Worm (Caenorhabditis elegans) whole organism, late embryonic: ENCODE results near the gene hum-6.

Experiments
- ceh-6 ChIP-seq: fragments of 200-800 bp; sonication (Bioruptor generic); optimal IDR thresholded peaks from 2 replicates; lab custom pipeline; 2018; ENCODE audit warnings: mild to moderate bottlenecking, missing genetic modification characterization, missing compliant biosample characterization
- elt-2 ChIP-seq: sonication (generic microtip); optimal IDR thresholded peaks from 2 replicates; lab custom pipeline; 2016; ENCODE audit warnings: missing genetic modification reagents, missing genetic modification characterization, missing compliant biosample characterization
- elt-4 ChIP-seq: sonication (generic microtip); optimal IDR thresholded peaks from 2 replicates; lab custom pipeline; 2016; ENCODE audit warnings: missing genetic modification characterization, missing compliant biosample characterization
- fkh-10 ChIP-seq: fragments of 150-350 bp; optimal IDR thresholded peaks from 2 replicates; lab custom pipeline; 2014; ENCODE audit warnings: missing biosample characterization, missing genetic modification reagents, missing genetic modification characterization
- hlh-15 ChIP-seq: sonication (generic microtip); optimal IDR thresholded peaks from 2 replicates; lab custom pipeline; 2016; ENCODE audit warnings: missing genetic modification characterization, missing compliant biosample characterization
- lim-6 ChIP-seq: sonication (generic microtip); optimal IDR thresholded peaks from 2 replicates; lab custom pipeline; 2016; ENCODE audit warnings: missing genetic modification characterization, missing compliant biosample characterization
- lin-11 ChIP-seq: fragments of 200-800 bp; sonication (Bioruptor generic); optimal IDR thresholded peaks from 2 replicates; lab custom pipeline; 2018; ENCODE audit warnings: mild to moderate bottlenecking, missing genetic modification characterization, missing compliant biosample characterization
- nhr-11 ChIP-seq: fragments of 150-350 bp; optimal IDR thresholded peaks from 2 replicates; lab custom pipeline; 2014; ENCODE audit warnings: missing biosample characterization, missing genetic modification characterization
- pha-4 ChIP-seq: fragments of 150-350 bp; optimal IDR thresholded peaks from 2 replicates; lab custom pipeline; 2018; ENCODE audit warnings: missing biosample characterization, missing genetic modification reagents, missing genetic modification characterization
- pqm-1 ChIP-seq: sonication (generic microtip); optimal IDR thresholded peaks from 2 replicates; lab custom pipeline; 2016; ENCODE audit warnings: missing genetic modification characterization, missing compliant biosample characterization
- sox-2 ChIP-seq: fragments of 200-800 bp; sonication (Bioruptor generic); IDR thresholded peaks from 2 replicates; pipeline ENCODE4 v1.3.6; 2022; ENCODE audit warnings: missing genetic modification reagents, missing genetic modification characterization, missing compliant biosample characterization

DNA sequence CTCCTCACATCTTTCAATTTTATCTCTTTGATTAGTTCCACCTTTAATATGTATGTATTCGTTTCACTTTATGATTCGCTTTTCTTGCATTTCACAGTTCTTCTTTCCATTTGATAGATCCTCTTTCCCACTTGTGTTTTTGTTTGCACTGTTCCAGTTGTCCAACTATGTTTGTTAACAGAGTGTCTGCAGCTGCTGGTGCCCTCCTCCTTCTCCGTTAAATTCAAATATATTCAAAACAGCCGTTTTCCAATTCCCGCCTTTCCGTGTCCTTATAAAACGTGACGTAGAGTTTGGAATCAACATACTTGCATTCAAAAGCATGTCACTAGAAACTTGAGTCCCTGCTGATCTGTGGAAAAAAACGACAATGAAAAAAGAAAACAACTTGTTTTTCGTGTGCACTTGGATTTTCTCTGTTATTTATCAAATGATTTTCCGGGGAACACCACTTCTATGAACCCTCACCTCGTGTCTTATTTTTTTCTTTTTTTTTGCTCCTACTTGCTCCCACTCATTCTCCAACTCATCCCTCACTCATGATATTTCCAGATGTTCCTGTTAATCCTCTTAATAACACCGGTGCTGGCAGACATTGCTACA, 8.6 kb upstream of the hum-6 start, which contains the start of gene T10H10.2:
- TF ChIP-seq elt-4 (tag; lab: Kevin White, UChicago) = no peak
- no peak for TF ChIP-seq hlh-15 (tag; lab: Kevin White, UChicago)
- no peak for TF ChIP-seq pha-4
- no peak for TF ChIP-seq fkh-10 (GFP tag; lab: Kevin White, UChicago)
- TF ChIP-seq lim-6 (tag; lab: Kevin White, UChicago) = no peak
- no peak for TF ChIP-seq nhr-11 (tag; lab: Kevin White, UChicago)
- TF ChIP-seq elt-2 (tag; lab: Kevin White, UChicago) = no peak
- TF ChIP-seq pqm-1 (tag; lab: Kevin White, UChicago) = no peak
- TF ChIP-seq ceh-6 (GFP tag; lab: Kevin White, UChicago) = no peak
- no peak for TF ChIP-seq lin-11 (tag; lab: Kevin White, UChicago)
- no peak for TF ChIP-seq sox-2 (GFP tag; lab: Robert Waterston, UW)
